Worm (Caenorhabditis elegans): ENCODE measurements around the gene srab-1.
"Not testable (repeated sequence)": the region's sequence is repeated elsewhere in the genome, so short reads cannot be mapped to it uniquely, and the experiment has no call there.

srab-1 gene

ce11 chrV:5089497-5090134 is 12.3 kb downstream of the srab-1 start, which contains the start of gene glb-32:
TSS of gene glb-32 (minus strand) at chrV:5089547.
- TF ChIP-seq hlh-13 (GFP tag; optimal IDR thresholded peaks at IDR 0.05), result no peak
- no peak for TF ChIP-seq ceh-30 (tag; optimal IDR thresholded peaks at IDR 0.05)
- TF ChIP-seq elt-2 (tag; optimal IDR thresholded peaks at IDR 0.05), result no peak
- TF ChIP-seq C38D4.7 (GFP tag; optimal IDR thresholded peaks at IDR 0.05), result no peak
- TF ChIP-seq ceh-6 (GFP tag; optimal IDR thresholded peaks at IDR 0.05), result no peak
- no peak for TF ChIP-seq pat-9 (tag; optimal IDR thresholded peaks at IDR 0.05)
- no peak for TF ChIP-seq ceh-2 (tag; optimal IDR thresholded peaks at IDR 0.05)
- TF ChIP-seq pqm-1 (tag; optimal IDR thresholded peaks at IDR 0.05), result no peak

ce11 chrV:5088311-5088710 is 13.6 kb downstream of the srab-1 start:
- TF ChIP-seq K09A11.1 (tag; optimal IDR thresholded peaks at IDR 0.05; ENCODE audit: insufficient read depth) (no peak), unc-42 (tag; optimal IDR thresholded peaks at IDR 0.05) (peak; percentile 55), C38D4.7 (GFP tag; optimal IDR thresholded peaks at IDR 0.05) (no peak), ztf-16 (tag; optimal IDR thresholded peaks at IDR 0.05) (no peak)

ce11 chrV:5086919-5087404 is 15.0 kb downstream of the srab-1 start, which contains the start of gene Y58A7A.5:
TSS of gene Y58A7A.5 (minus strand) at chrV:5086969.
- no peak for TF ChIP-seq elt-2 (tag; optimal IDR thresholded peaks at IDR 0.05)

ce11 chrV:5084957-5085465 is 16.9 kb downstream of the srab-1 start, which contains the start of gene Y58A7A.4:
TSS of gene Y58A7A.4 (minus strand) at chrV:5085007.
- TF ChIP-seq tbx-7 (tag; optimal IDR thresholded peaks at IDR 0.05) (no peak), hlh-13 (GFP tag; optimal IDR thresholded peaks at IDR 0.05) (no peak), ahr-1 (tag; optimal IDR thresholded peaks at IDR 0.05) (no peak), ceh-48 (tag; optimal IDR thresholded peaks at IDR 0.05) (no peak), unc-86 (tag; optimal IDR thresholded peaks at IDR 0.05) (no peak), syd-9 (tag; optimal IDR thresholded peaks at IDR 0.05) (no peak), pha-4 (tag; optimal IDR thresholded peaks at IDR 0.05) (no peak), madf-2 (tag; optimal IDR thresholded peaks at IDR 0.05) (no peak), zip-5 (tag; optimal IDR thresholded peaks at IDR 0.05) (no peak), sox-4 (tag; optimal IDR thresholded peaks at IDR 0.05) (no peak), npax-4 (tag; optimal IDR thresholded peaks at IDR 0.05) (no peak)

- TF ChIP-seq nfya-1 (tag; optimal IDR thresholded peaks at IDR 0.05) (peak; percentile 20), ceh-14 (tag; optimal IDR thresholded peaks at IDR 0.05) (no peak)
Measured at ce11 chrV:5080853-5081338, 21.0 kb downstream of the srab-1 start, which contains the start of gene Y58A7A.3. TSS of gene Y58A7A.3 (minus strand) at chrV:5080903.

- TF ChIP-seq unc-3 (GFP tag; conservative IDR thresholded peaks at IDR 0.05) (peak; percentile 60), sox-2 (GFP tag; IDR thresholded peaks at IDR 0.05) (0 out of 2 replicates have a peak, but pooled peaks have one; percentile 40), ceh-45 (GFP tag; IDR thresholded peaks at IDR 0.05) (peak; percentile 84)
- not testable (repeated sequence) for TF ChIP-seq unc-3 (tag; optimal IDR thresholded peaks at IDR 0.05)
Measured at ce11 chrV:5075343-5075742, 26.6 kb downstream of the srab-1 start.

- no peak for TF ChIP-seq tbx-7 (tag; optimal IDR thresholded peaks at IDR 0.05)
- no peak for TF ChIP-seq C38D4.7 (GFP tag; optimal IDR thresholded peaks at IDR 0.05)
- no peak for TF ChIP-seq fax-1 (tag; optimal IDR thresholded peaks at IDR 0.05)
- TF ChIP-seq hlh-30 (tag; optimal IDR thresholded peaks at IDR 0.05; ENCODE audit: insufficient read depth), result no peak
- no peak for TF ChIP-seq ceh-2 (tag; optimal IDR thresholded peaks at IDR 0.05)
- TF ChIP-seq eyg-1 (tag; optimal IDR thresholded peaks at IDR 0.05), result no peak
- TF ChIP-seq sox-4 (tag; optimal IDR thresholded peaks at IDR 0.05), result no peak
- no peak for TF ChIP-seq hlh-13 (GFP tag; optimal IDR thresholded peaks at IDR 0.05)
- no peak for TF ChIP-seq ceh-22 (tag; optimal IDR thresholded peaks at IDR 0.05)
- no peak for TF ChIP-seq syd-9 (tag; optimal IDR thresholded peaks at IDR 0.05)
- no peak for TF ChIP-seq dmd-4 (tag; optimal IDR thresholded peaks at IDR 0.05; ENCODE audit: borderline replicate concordance)
Measured at ce11 chrV:5072082-5072481, 29.8 kb downstream of the srab-1 start, which contains the start of gene Y58A7A.2. TSS of gene Y58A7A.2 (minus strand) at chrV:5072182.

Data from whole organism, late embryonic.